Worm (Caenorhabditis elegans) whole organism, midembryonic: ENCODE data around the gene moc-3.

Source experiments
- T22C8.4 ChIP-seq: fragments of 200-800 bp; sonication (Bioruptor generic); IDR thresholded peaks from 2 replicates; pipeline ENCODE4 v1.3.6; 2022; ENCODE audit warnings: missing genetic modification characterization, missing compliant biosample characterization
- klf-2 ChIP-seq: fragments of 200-800 bp; sonication (Bioruptor generic); conservative IDR thresholded peaks from 2 replicates; pipeline ENCODE4 v1.3.6; 2022; ENCODE audit warnings: missing genetic modification reagents, missing genetic modification characterization, missing compliant biosample characterization
- ref-1 ChIP-seq: fragments of 200-800 bp; sonication (Bioruptor generic); conservative IDR thresholded peaks from 2 replicates; pipeline ENCODE4 v1.3.6; 2022; ENCODE audit warnings: missing genetic modification reagents, missing genetic modification characterization, missing compliant biosample characterization
- ztf-23 ChIP-seq: fragments of 200-800 bp; sonication (Bioruptor generic); IDR thresholded peaks from 2 replicates; pipeline ENCODE4 v1.3.6; 2022; ENCODE audit warnings: missing genetic modification reagents, missing genetic modification characterization, missing compliant biosample characterization

DNA sequence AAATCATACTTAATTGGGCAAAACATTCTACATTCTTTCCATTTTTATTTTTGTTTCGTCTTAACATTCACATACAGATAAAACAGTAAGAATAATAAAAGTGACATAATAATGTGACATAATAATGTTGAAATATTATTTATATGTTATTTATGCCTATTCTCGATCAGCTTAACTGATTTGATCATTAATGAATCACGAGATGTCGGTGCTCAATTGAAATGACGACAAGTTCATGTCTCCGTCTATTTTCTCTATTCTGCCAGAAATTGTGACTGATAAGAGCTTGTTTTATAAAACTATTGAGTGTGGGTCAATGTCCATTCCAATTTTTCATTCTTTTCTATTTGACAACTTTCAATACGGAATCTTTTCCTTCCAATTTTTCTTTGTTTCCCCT, 21.4 kb downstream of the moc-3 start:
- TF ChIP-seq ref-1 (GFP tag; lab: Robert Waterston, UW), result no peak
- no peak for TF ChIP-seq klf-2 (GFP tag; lab: Robert Waterston, UW)
- no peak for TF ChIP-seq ztf-23 (GFP tag; lab: Robert Waterston, UW)
- TF ChIP-seq T22C8.4 (GFP tag; lab: Robert Waterston, UW), result no peak
